Worm (Caenorhabditis elegans) whole organism, young adult: Measurements from ENCODE around the gene ZK682.7.
A peak's percentile ranks its signal among the peaks of the same experiment; 100 is the strongest.

Experiments used
- B0261.1 ChIP-seq: sonication (generic microtip); optimal IDR thresholded peaks from 2 replicates; lab custom pipeline; 2016; ENCODE audit warnings: mild to moderate bottlenecking, missing genetic modification characterization, moderate library complexity, missing compliant biosample characterization
- C06A6.2 ChIP-seq: fragments of 200-800 bp; sonication (Bioruptor generic); conservative IDR thresholded peaks from 2 replicates; pipeline ENCODE4 v1.3.6; 2022; ENCODE audit warnings: missing genetic modification characterization, missing compliant biosample characterization
- D2030.7 ChIP-seq: fragments of 200-800 bp; sonication (Bioruptor generic); IDR thresholded peaks from 2 replicates; pipeline ENCODE4 v1.3.6; 2022; ENCODE audit warnings: missing genetic modification reagents, missing genetic modification characterization, missing compliant biosample characterization
- F10E7.11 ChIP-seq: sonication (generic microtip); optimal IDR thresholded peaks from 2 replicates; lab custom pipeline; 2017; ENCODE audit warnings: mild to moderate bottlenecking, missing genetic modification characterization, moderate library complexity, missing compliant biosample characterization
- F23B12.7 ChIP-seq: sonication (generic microtip); optimal IDR thresholded peaks from 2 replicates; lab custom pipeline; 2017; ENCODE audit warnings: missing genetic modification characterization, mild to moderate bottlenecking, missing compliant biosample characterization, antibody characterized with exemption, moderate library complexity; ENCODE audit not compliant: insufficient read depth
- F33H1.4 ChIP-seq: fragments of 200-800 bp; sonication (Bioruptor generic); IDR thresholded peaks from 2 replicates; pipeline ENCODE4 v1.3.6; 2022; ENCODE audit warnings: missing genetic modification reagents, missing genetic modification characterization, missing compliant biosample characterization
- F49E8.2 ChIP-seq: sonication (generic microtip); optimal IDR thresholded peaks from 3 replicates; lab custom pipeline; 2017; ENCODE audit warnings: missing genetic modification characterization, mild to moderate bottlenecking, missing compliant biosample characterization, antibody characterized with exemption, moderate library complexity; ENCODE audit not compliant: insufficient read depth
- F52B5.7 ChIP-seq: sonication (generic microtip); optimal IDR thresholded peaks from 2 replicates; lab custom pipeline; 2016; ENCODE audit warnings: mild to moderate bottlenecking, missing genetic modification characterization, missing compliant biosample characterization
- F55B11.4 ChIP-seq: sonication (generic microtip); optimal IDR thresholded peaks from 2 replicates; lab custom pipeline; 2016; ENCODE audit warnings: missing compliant biosample characterization, missing genetic modification characterization, borderline replicate concordance; ENCODE audit not compliant: insufficient read depth
- Y56A3A.18 ChIP-seq: fragments of 200-800 bp; sonication (Bioruptor generic); IDR thresholded peaks from 2 replicates; pipeline ENCODE4 v1.3.6; 2022; ENCODE audit warnings: missing genetic modification reagents, missing genetic modification characterization, missing compliant biosample characterization
- Y95B8A.8 ChIP-seq: fragments of 200-800 bp; sonication (Bioruptor generic); IDR thresholded peaks from 2 replicates; pipeline ENCODE4 v1.3.6; 2022; ENCODE audit warnings: missing genetic modification reagents, missing genetic modification characterization, missing compliant biosample characterization
- atf-7 ChIP-seq: sonication (generic microtip); optimal IDR thresholded peaks from 2 replicates; lab custom pipeline; 2017; ENCODE audit warnings: mild to moderate bottlenecking, missing genetic modification characterization, missing compliant biosample characterization
- attf-6 ChIP-seq: fragments of 200-800 bp; sonication (Bioruptor generic); IDR thresholded peaks from 2 replicates; pipeline ENCODE4 v1.3.6; 2022; ENCODE audit warnings: missing genetic modification reagents, missing genetic modification characterization, missing compliant biosample characterization
- ccch-3 ChIP-seq: fragments of 200-800 bp; sonication (Bioruptor generic); optimal IDR thresholded peaks from 2 replicates; lab custom pipeline; 2018; ENCODE audit warnings: mild to moderate bottlenecking, missing genetic modification characterization, missing compliant biosample characterization
- ceh-100 ChIP-seq: fragments of 200-800 bp; sonication (Bioruptor generic); IDR thresholded peaks from 2 replicates; pipeline ENCODE4 v1.3.6; 2022; ENCODE audit warnings: missing genetic modification reagents, missing genetic modification characterization, missing compliant biosample characterization
- chd-7 ChIP-seq: sonication (generic microtip); optimal IDR thresholded peaks from 2 replicates; lab custom pipeline; 2016; ENCODE audit warnings: mild to moderate bottlenecking, missing genetic modification characterization, moderate library complexity, missing compliant biosample characterization
- die-1 ChIP-seq: sonication (generic microtip); optimal IDR thresholded peaks from 2 replicates; lab custom pipeline; 2016; ENCODE audit warnings: missing genotype, mild to moderate bottlenecking, missing genetic modification characterization, missing compliant biosample characterization
- dox-1 ChIP-seq: fragments of 200-800 bp; sonication (Bioruptor generic); IDR thresholded peaks from 2 replicates; pipeline ENCODE4 v1.3.6; 2022; ENCODE audit warnings: missing genetic modification reagents, missing genetic modification characterization, missing compliant biosample characterization
- efl-1 ChIP-seq: fragments of 150-350 bp; optimal IDR thresholded peaks from 2 replicates; lab custom pipeline; 2014; ENCODE audit warnings: missing biosample characterization, missing genetic modification reagents, missing genetic modification characterization
- fkh-3 ChIP-seq: sonication (generic microtip); optimal IDR thresholded peaks from 2 replicates; lab custom pipeline; 2016; ENCODE audit warnings: mild to moderate bottlenecking, missing genetic modification characterization, missing compliant biosample characterization
- him-1 ChIP-seq: sonication (generic microtip); optimal IDR thresholded peaks from 2 replicates; lab custom pipeline; 2016; ENCODE audit warnings: missing genotype, missing genetic modification reagents, missing genetic modification characterization, missing compliant biosample characterization
- hmg-20 ChIP-seq: fragments of 200-800 bp; sonication (Bioruptor generic); IDR thresholded peaks from 2 replicates; pipeline ENCODE4 v1.3.6; 2022; ENCODE audit warnings: missing genetic modification reagents, missing genetic modification characterization, missing compliant biosample characterization
- hrde-1 ChIP-seq: sonication (generic microtip); optimal IDR thresholded peaks from 2 replicates; lab custom pipeline; 2016; ENCODE audit warnings: missing genetic modification characterization, mild to moderate bottlenecking, missing compliant biosample characterization, moderate library complexity, missing genotype, missing genetic modification reagents, borderline replicate concordance
- lag-1 ChIP-seq: fragments of 200-800 bp; sonication (Bioruptor generic); IDR thresholded peaks from 2 replicates; pipeline ENCODE4 v1.3.6; 2022; ENCODE audit warnings: missing genetic modification reagents, missing genetic modification characterization, missing compliant biosample characterization
- lsl-1 ChIP-seq: fragments of 200-800 bp; sonication (Bioruptor generic); optimal IDR thresholded peaks from 2 replicates; lab custom pipeline; 2018; ENCODE audit warnings: mild to moderate bottlenecking, missing genetic modification characterization, moderate library complexity, missing compliant biosample characterization
- madf-10 ChIP-seq: sonication (generic microtip); optimal IDR thresholded peaks from 2 replicates; lab custom pipeline; 2016; ENCODE audit warnings: mild to moderate bottlenecking, missing genetic modification characterization, missing compliant biosample characterization
- madf-3 ChIP-seq: fragments of 200-800 bp; sonication (Bioruptor generic); IDR thresholded peaks from 2 replicates; pipeline ENCODE4 v1.3.6; 2022; ENCODE audit warnings: missing genetic modification reagents, missing genetic modification characterization, missing compliant biosample characterization
- mel-28 ChIP-seq: sonication (generic microtip); optimal IDR thresholded peaks from 2 replicates; lab custom pipeline; 2016; ENCODE audit warnings: borderline replicate concordance, mild to moderate bottlenecking, missing genetic modification characterization, missing compliant biosample characterization
- nhr-27 ChIP-seq: fragments of 200-800 bp; sonication (Bioruptor generic); optimal IDR thresholded peaks from 2 replicates; lab custom pipeline; 2018; ENCODE audit warnings: mild to moderate bottlenecking, missing genetic modification characterization, moderate library complexity, missing compliant biosample characterization
- nhr-80 ChIP-seq: sonication (generic microtip); optimal IDR thresholded peaks from 2 replicates; lab custom pipeline; 2016; ENCODE audit warnings: missing genetic modification characterization, missing compliant biosample characterization
- repo-1 ChIP-seq: sonication (generic microtip); optimal IDR thresholded peaks from 2 replicates; lab custom pipeline; 2017; ENCODE audit warnings: mild to moderate bottlenecking, missing genetic modification characterization, missing compliant biosample characterization
- sdz-38 ChIP-seq: sonication (generic microtip); optimal IDR thresholded peaks from 2 replicates; lab custom pipeline; 2016; ENCODE audit warnings: missing genotype, missing genetic modification characterization, missing compliant biosample characterization
- sea-2 ChIP-seq: fragments of 200-800 bp; sonication (Bioruptor generic); IDR thresholded peaks from 2 replicates; pipeline ENCODE4 v1.3.6; 2022; ENCODE audit warnings: missing genetic modification characterization, missing compliant biosample characterization
- snpc-4 ChIP-seq, 5 experiments: fragments of 150-350 bp in 1 of 5; sonication (generic microtip) in 4 of 5; optimal IDR thresholded peaks; 2 replicates each; lab custom pipeline; 2014 to 2018; ENCODE audit warnings: missing genetic modification characterization in 5 of 5, missing biosample characterization in 3 of 5, antibody characterized with exemption in 2 of 5, mild to moderate bottlenecking in 2 of 5, missing compliant biosample characterization in 2 of 5, missing genotype in 2 of 5, moderate library complexity in 2 of 5, missing genetic modification reagents in 1 of 5
- tlf-1 ChIP-seq: fragments of 200-800 bp; sonication (Bioruptor generic); optimal IDR thresholded peaks from 2 replicates; lab custom pipeline; 2018; ENCODE audit warnings: mild to moderate bottlenecking, missing genetic modification characterization, missing compliant biosample characterization
- zfh-2 ChIP-seq: fragments of 200-800 bp; sonication (Bioruptor generic); conservative IDR thresholded peaks from 2 replicates; pipeline ENCODE4 v1.3.6; 2022; ENCODE audit warnings: missing genetic modification reagents, missing genetic modification characterization, missing compliant biosample characterization
- ztf-22 ChIP-seq: fragments of 200-800 bp; sonication (Bioruptor generic); optimal IDR thresholded peaks from 2 replicates; lab custom pipeline; 2018; ENCODE audit warnings: mild to moderate bottlenecking, missing genetic modification characterization, moderate library complexity, missing compliant biosample characterization
- ztf-25 ChIP-seq: fragments of 200-800 bp; sonication (Bioruptor generic); IDR thresholded peaks from 2 replicates; pipeline ENCODE4 v1.3.6; 2022; ENCODE audit warnings: missing genetic modification reagents, missing genetic modification characterization, missing compliant biosample characterization
- ztf-26 ChIP-seq: sonication (generic microtip); optimal IDR thresholded peaks from 2 replicates; lab custom pipeline; 2017; ENCODE audit warnings: missing genetic modification characterization, missing compliant biosample characterization
- ztf-3 ChIP-seq: fragments of 200-800 bp; sonication (Bioruptor generic); optimal IDR thresholded peaks from 2 replicates; lab custom pipeline; 2018; ENCODE audit warnings: mild to moderate bottlenecking, missing genetic modification characterization, missing compliant biosample characterization

ZK682.7 gene

DNA sequence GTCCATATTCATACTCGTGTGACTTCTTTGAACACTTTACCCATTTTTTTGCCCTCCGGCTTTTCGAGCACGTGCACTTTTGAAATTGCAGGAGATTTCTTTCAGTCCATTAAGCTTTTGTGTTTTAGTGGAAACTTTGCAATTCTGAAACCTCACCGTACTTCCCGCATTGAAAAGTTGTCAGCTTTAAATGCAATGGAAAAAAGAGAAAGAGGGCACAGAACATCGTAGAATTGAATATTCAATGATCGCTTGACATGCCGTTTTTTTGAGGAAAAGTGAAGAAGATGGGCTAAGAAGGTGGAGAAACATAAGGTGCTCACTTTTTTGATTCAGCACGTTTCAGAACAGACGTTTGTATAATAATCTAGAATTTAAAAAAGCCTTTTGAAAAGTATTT, 22.4 kb upstream of the ZK682.7 start:
- TF ChIP-seq F10E7.11 (tag; lab: Kevin White, UChicago), result no peak
- TF ChIP-seq lag-1 (GFP tag; lab: Robert Waterston, UW), result no peak
- TF ChIP-seq ztf-25 (GFP tag; lab: Robert Waterston, UW), result no peak
- TF ChIP-seq him-1 (tag; lab: Kevin White, UChicago), result no peak
- no peak for TF ChIP-seq chd-7 (tag; lab: Kevin White, UChicago)
- TF ChIP-seq snpc-4 (GFP tag; optimal IDR thresholded peaks at IDR 0.05; lab: Kevin White, UChicago), result no peak
- no peak for TF ChIP-seq snpc-4 (tag; optimal IDR thresholded peaks at IDR 0.05; lab: Kevin White, UChicago)
- TF ChIP-seq madf-10, result no peak
- no peak for TF ChIP-seq ztf-26 (tag; lab: Kevin White, UChicago)
- TF ChIP-seq atf-7 (tag; lab: Kevin White, UChicago), result no peak
- TF ChIP-seq D2030.7, result no peak
- TF ChIP-seq Y56A3A.18, result no peak
- no peak for TF ChIP-seq lsl-1 (GFP tag; lab: Kevin White, UChicago)
- TF ChIP-seq repo-1, result no peak

DNA sequence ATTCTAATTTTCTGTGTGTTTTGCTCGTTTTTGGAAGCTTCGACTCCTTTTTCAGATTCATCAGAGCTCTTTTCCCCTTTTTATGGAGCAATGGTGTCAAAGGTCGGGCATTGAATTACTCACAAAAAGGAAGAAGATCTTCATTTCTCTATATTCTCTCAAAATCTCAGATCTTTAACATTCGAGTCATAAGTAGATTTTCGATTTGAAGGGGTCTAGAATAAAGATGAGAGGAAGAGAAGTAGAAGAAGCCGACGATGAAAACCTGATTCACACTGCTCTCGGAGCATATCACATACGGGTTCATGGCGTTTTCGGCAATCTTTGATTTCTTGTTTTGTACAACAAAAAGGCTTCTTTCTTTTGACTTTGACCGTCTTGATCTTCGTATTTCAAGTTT, 20.4 kb upstream of the ZK682.7 start:
- TF ChIP-seq hmg-20 (GFP tag; lab: Robert Waterston, UW) (no peak), ztf-3 (no peak), madf-3 (GFP tag; lab: Robert Waterston, UW) (0 out of 2 replicates have a peak, but pooled peaks have one; percentile 3)

ce11 chrV:9305116-9305515, 13.2 kb upstream of the ZK682.7 start, which contains the start of gene F44A2.3:
Gene F44A2.3 (plus strand): TSS chrV:9305416.
- TF ChIP-seq mel-28 (tag; lab: Kevin White, UChicago) (no peak), die-1 (no peak), sea-2 (GFP tag; lab: Robert Waterston, UW) (no peak), nhr-80 (tag; lab: Kevin White, UChicago) (no peak), sdz-38 (no peak), tlf-1 (GFP tag; lab: Kevin White, UChicago) (no peak), attf-6 (GFP tag; lab: Robert Waterston, UW) (no peak), F55B11.4 (tag; lab: Kevin White, UChicago) (no peak), F49E8.2 (no peak), F10E7.11 (tag; lab: Kevin White, UChicago) (no peak), F23B12.7 (no peak), ceh-100 (GFP tag; lab: Robert Waterston, UW) (no peak), lsl-1 (GFP tag; lab: Kevin White, UChicago) (no peak), nhr-27 (tag; lab: Kevin White, UChicago) (no peak)
- TF ChIP-seq, all 124 proteins: peak for 0

ce11 chrV:9303026-9303425, 11.1 kb upstream of the ZK682.7 start, which contains the start of gene nhr-39:
Gene nhr-39 (plus strand): TSS chrV:9303326.
- no peak for TF ChIP-seq ztf-22 (GFP tag; lab: Kevin White, UChicago)
- TF ChIP-seq F23B12.7, result no peak
- no peak for TF ChIP-seq B0261.1 (tag; lab: Kevin White, UChicago)
- no peak for TF ChIP-seq Y95B8A.8
- no peak for TF ChIP-seq fkh-3 (tag; lab: Kevin White, UChicago)
- no peak for TF ChIP-seq ccch-3
- no peak for TF ChIP-seq efl-1 (GFP tag; lab: Kevin White, UChicago)
- no peak for TF ChIP-seq zfh-2
- TF ChIP-seq hrde-1, result no peak
- no peak for TF ChIP-seq C06A6.2 (GFP tag; lab: Robert Waterston, UW)
- TF ChIP-seq madf-3 (GFP tag; lab: Robert Waterston, UW), result no peak
- no peak for TF ChIP-seq F52B5.7 (tag; lab: Kevin White, UChicago)
- no peak for TF ChIP-seq F33H1.4 (GFP tag; lab: Robert Waterston, UW)
- TF ChIP-seq dox-1, result no peak
